Fruit fly (Drosophila melanogaster) ovary, adult (tissue): Measurements from ENCODE around the gene RtcB.

ENCODE experiments used
- CG17801 ChIP-seq: fragments of 200-800 bp; optimal IDR thresholded peaks from 2 replicates; lab custom pipeline; 2019; ENCODE audit warnings: missing biosample characterization, mild to moderate bottlenecking, missing genetic modification characterization, moderate library complexity; ENCODE audit not compliant: partially characterized antibody

RtcB gene

dm6 chr2L:19430343-19430742 lies at the start of gene RtcB:
RtcB (plus strand) TSS chr2L:19430643.
- TF ChIP-seq CG17801, result no peak

- TF ChIP-seq CG17801, result no peak
Observed at dm6 chr2L:19382353-19382752, 48.1 kb upstream of the RtcB start.

- TF ChIP-seq CG17801, result no peak
Observed at dm6 chr2L:19386106-19386715, 44.2 kb upstream of the RtcB start, which contains the start of gene fon. fon (minus strand) TSS chr2L:19386205.

DNA sequence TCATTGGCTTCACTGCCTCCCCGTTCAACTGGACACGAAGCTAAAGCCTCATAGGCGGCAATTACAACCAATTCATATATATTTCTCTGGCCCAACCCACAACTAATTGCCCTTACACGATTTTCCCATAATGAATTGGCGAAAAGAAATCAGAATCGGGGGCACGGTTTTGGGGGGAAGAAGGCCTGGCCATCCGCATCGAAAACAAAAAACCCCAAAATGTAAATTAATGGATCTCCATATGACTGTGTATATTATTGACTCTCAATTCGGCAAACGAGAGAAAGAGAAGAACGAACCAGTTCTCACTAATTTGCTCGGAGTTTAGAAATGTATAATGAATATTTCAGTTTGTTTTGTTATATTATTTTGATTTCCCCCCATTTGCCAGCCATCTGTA lies 41.5 kb upstream of the RtcB start:
- no peak for TF ChIP-seq CG17801

dm6 chr2L:19389749-19390148 lies 40.7 kb upstream of the RtcB start, which contains the start of gene CG17549:
CG17549 (minus strand) TSS chr2L:19390075.
- TF ChIP-seq CG17801, result no peak

DNA sequence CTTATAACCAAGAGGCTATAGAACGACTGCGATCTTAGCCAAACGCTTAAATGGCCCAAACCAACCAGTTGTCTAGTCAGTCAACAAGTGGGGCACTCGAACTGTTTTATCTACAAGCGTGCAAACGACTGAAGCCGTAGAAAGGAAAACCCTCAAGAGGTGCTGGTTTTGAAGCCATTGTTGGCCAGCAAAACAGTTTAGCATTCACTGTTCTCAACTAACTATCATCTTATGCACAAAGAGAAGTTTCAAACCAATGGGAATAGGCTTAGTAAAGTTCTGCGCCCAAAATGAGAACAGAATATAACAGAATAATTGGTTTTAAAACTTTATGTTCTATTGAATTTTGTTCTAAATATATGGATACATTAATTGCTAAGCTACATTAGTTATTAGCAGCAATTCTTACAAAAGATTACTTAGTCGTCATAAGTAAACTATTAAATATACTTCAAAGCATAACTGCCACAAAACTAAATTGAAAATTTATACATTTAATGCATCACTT lies 36.7 kb upstream of the RtcB start, which contains the start of gene CG31798:
Gene CG31798, plus strand, starts transcription at position 458 of the 508 bp plus-strand sequence.
- no peak for TF ChIP-seq CG17801

DNA sequence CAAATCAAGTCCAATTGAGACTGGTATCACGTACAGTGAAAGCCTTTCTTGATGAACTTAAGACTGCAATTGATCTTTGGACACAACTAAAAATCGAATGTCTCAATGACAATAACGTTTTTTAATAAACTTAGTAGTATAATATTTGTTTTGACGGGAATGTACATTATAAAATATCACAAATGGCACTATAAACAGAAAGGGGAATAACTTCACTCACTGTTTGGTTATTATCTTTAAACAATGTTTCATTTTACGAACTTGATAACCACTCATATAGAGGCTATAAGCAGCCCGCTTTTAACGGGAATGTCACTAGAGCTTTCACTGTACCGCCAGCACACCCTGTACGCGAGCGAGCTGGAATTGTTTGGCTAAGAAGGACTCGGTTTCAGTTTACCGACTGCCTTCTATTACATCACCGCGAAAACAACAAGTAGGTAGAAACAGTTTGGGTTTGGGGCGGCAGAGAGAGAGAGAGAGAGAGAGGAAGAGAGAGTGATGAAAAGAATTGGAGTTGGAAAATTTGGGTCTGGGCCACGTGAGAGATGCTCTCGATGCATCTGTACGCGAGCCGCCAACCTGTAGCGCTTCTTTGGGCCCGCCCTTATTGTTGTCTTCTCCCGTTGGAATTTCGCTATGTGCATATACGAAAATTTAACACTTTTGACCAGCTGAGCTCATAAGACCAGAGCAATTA lies 32.7 kb upstream of the RtcB start:
- no peak for TF ChIP-seq CG17801

- no peak for TF ChIP-seq CG17801
Observed at dm6 chr2L:19398317-19399234, 31.9 kb upstream of the RtcB start, which contains the start of gene CG17544. CG17544 (minus strand) TSS chr2L:19398493.

DNA sequence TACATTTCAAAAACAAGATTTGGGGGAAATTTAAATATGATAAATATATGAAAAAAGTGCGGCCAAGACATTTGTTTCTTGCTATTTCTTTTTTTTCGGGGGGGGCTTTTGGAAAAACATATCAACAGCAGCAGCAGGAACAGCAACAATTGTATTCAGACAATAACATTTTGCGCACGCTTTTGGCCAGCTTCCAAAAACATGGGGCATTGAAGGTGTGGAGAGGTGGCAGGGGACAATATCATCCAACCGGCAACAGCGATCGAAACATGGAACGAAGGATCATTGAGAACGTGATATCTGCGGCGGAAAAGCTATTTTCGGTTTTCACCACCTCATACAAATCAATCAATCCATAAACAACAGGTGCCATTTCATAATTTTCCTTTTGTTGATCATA lies 28.5 kb upstream of the RtcB start:
- TF ChIP-seq CG17801, result no peak

DNA sequence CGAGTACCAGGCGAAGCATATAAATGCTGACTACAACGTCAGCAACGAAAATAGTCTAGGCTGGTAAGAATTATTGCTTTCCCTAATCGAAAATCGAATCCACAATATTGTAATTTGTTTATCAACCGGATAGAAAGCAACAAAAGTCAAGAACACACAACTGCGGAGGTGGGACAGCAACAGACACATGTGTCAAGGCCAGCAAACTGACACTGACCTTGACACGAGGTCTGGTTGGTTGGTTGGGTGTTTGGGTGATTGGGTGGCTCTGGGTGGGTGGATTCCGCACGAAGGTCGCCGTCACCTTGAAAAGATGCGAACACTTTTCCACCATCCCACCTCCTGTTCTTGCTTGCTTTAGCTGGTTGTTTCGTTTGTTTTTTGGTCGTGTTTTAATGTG lies 27.8 kb upstream of the RtcB start:
- TF ChIP-seq CG17801, result no peak

dm6 chr2L:19403398-19403797 lies 27.0 kb upstream of the RtcB start:
- TF ChIP-seq CG17801, result no peak

DNA sequence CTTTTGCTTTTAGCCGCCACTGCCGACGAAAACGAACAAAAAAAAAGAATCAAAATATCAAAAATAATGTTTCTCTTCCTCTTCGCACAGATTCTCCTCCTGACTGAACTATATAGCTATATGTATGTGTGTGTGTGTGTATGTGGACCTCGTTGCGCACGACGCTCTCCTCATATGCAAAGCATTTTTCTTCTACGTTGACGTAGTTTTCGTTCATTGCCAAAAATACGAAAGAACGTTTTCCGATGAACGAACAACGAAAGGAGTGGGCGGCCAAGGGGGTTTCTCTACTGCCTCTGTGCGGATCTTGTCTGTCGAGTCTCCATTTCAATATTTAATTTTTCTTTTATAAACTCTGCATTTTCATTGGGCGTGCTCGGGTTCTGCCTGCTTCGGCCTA lies 25.6 kb upstream of the RtcB start:
- no peak for TF ChIP-seq CG17801

DNA sequence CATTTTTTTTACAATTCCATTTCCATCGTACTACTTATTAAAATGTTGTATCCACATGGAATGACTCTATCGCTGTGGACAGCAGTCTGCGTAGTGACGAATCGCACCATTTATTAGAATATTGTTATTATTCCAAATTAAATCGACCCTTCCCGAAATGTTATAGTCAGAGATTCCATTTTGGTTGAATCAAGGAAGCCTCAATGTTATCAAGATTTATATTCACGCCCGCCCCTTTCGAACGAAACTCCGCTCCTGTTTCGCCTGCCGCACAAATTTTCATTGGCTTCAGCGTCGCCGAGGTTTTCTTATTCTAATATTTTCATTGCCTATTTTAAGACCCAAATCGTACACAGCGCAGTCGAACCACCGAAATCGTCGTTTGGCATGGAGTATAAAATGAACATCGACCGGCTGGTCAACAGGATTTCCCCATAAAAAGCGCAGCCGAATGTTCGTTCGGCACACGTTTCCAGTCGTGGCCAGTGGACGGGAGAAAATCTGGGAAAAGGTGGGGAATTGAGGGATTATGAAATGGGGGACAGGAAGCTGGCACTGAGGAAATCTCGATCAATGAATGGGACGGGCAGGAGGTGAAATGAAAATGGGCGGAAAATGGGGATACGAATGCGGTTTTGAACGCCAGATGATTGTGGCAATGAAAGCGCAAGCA lies 24.6 kb upstream of the RtcB start:
- TF ChIP-seq CG17801, result no peak

DNA sequence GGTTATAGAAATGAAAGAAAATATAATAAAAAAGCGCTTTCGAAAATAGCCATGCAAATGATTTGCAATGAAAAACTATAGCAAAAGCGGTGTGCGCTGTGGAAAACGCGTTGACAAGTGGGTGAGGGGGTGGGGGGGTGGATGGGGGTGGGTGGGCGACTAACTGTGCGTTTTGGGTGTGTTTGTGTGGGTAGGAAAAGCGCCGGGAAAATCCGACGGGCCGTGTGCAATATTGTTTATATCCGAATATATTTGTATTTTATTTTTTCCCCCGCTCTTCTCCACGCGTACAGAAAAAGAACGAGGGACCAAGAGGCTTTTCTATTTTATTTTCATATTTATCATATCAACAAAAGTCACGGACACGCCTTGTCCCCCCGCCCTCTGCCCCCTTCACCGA lies 24.0 kb upstream of the RtcB start:
- no peak for TF ChIP-seq CG17801

DNA sequence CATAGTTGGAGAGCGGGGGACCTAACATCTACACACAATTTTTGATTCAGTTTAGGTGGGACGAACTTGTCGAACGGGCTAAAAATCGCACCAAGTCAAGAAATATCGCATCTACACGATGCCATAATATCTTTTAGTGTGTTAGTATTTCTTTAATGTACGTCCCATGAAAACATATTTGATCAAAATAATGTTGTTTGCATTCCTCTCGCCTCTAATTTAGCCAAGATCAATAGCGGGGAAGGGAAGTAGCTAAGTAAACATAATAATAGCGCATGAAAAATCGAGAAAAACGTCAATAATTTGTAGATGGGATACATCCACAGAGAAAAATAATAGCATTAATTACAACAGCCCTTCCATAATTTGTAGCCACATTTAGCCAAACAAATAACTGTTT lies 18.5 kb upstream of the RtcB start:
- TF ChIP-seq CG17801, result no peak
